Fruit fly (Drosophila melanogaster): ENCODE results near the gene Prosbeta2R1.

- TF ChIP-seq insv (optimal IDR thresholded peaks at IDR 0.05) (no peak), psq (optimal IDR thresholded peaks at IDR 0.05) (no peak), Sin3A (optimal IDR thresholded peaks at IDR 0.05) (no peak), h (optimal IDR thresholded peaks at IDR 0.05) (no peak)
Measured at dm6 chrX:5768602-5769251, 40.0 kb upstream of the Prosbeta2R1 start.
